Worm (Caenorhabditis elegans): Measurements from ENCODE around the gene luc-7L.
A peak's percentile ranks its signal among the peaks of the same experiment; 100 is the strongest.

The luc-7L gene

DNA sequence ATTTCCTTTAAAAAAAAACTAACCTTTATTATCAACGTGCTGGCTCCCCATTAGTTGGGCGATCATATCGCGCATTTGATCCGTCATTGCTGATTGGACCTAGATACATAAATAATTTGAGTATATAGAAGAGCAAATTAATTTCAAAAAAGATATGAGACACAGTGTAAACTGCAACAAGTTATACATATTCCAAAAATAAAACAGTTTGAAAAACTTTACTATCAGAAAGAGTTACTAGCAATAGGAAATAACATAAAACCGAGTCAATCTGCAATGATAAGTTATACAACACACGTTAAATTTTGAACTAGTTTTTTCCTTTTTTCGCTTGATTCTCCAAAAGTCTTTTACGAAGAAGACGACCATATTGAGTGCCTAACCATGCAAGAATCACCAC lies at the start of gene luc-7L:
Gene luc-7L, minus strand, starts transcription at position 101 of the 400 bp plus-strand sequence.
- no peak for TF ChIP-seq rcor-1 (GFP tag; IDR thresholded peaks at IDR 0.05)
- no peak for TF ChIP-seq lin-54 (GFP tag; optimal IDR thresholded peaks at IDR 0.05)
- TF ChIP-seq bed-1 (GFP tag; IDR thresholded peaks at IDR 0.05) = no peak
- TF ChIP-seq nfyb-1 (GFP tag; IDR thresholded peaks at IDR 0.05) = no peak
- no peak for TF ChIP-seq madf-10 (tag; optimal IDR thresholded peaks at IDR 0.05)
- TF ChIP-seq aptf-2 (GFP tag; conservative IDR thresholded peaks at IDR 0.05) = no peak
- no peak for TF ChIP-seq egrh-3 (GFP tag; IDR thresholded peaks at IDR 0.05)

DNA sequence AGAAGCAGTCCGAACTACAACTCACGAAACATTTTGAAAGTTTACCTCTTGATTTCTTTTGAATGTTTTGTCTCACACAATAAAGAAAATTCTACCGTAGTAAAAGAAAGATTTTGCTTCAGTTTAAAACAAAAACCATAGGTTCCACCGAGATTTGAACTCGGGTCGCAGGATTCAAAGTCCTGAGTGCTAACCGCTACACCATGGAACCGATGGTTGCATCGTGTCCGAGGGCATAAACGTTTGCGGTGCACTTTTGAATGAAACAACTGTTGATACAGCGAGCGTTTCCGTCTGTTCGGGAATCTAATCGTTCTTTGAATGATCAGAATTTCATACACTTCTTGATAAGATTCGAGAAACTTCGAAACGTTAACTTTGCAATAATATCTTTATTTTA lies 49.5 kb upstream of the luc-7L start:
- peak in 1 of 2 experiments; percentile 27 for TF ChIP-seq let-607 (tag; optimal IDR thresholded peaks at IDR 0.05)
- TF ChIP-seq ztf-6 (GFP tag; IDR thresholded peaks at IDR 0.05) = no peak
- TF ChIP-seq hmg-1.2 (GFP tag; IDR thresholded peaks at IDR 0.05) = peak; percentile 65
- TF ChIP-seq hmg-20 (GFP tag; IDR thresholded peaks at IDR 0.05) = no peak
- peak; percentile 47 for TF ChIP-seq F33H1.4 (GFP tag; IDR thresholded peaks at IDR 0.05)
- TF ChIP-seq lag-1 (GFP tag; IDR thresholded peaks at IDR 0.05) = no peak
- no peak for TF ChIP-seq T07F8.4 (tag; optimal IDR thresholded peaks at IDR 0.05)
- TF ChIP-seq C06A6.2 (GFP tag; conservative IDR thresholded peaks at IDR 0.05) = no peak
- TF ChIP-seq tbx-9 (tag; optimal IDR thresholded peaks at IDR 0.05; ENCODE audit: borderline replicate concordance) = no peak
- no peak for TF ChIP-seq F52B5.7 (tag; optimal IDR thresholded peaks at IDR 0.05)
- 0 out of 2 replicates have a peak, but pooled peaks have one; percentile 31 for TF ChIP-seq Y56A3A.18 (GFP tag; IDR thresholded peaks at IDR 0.05)
- TF ChIP-seq B0261.1 (tag; optimal IDR thresholded peaks at IDR 0.05) = peak; percentile 88
- TF ChIP-seq ztf-28 (GFP tag; IDR thresholded peaks at IDR 0.05) = no peak
- TF ChIP-seq pbrm-1 (GFP tag; IDR thresholded peaks at IDR 0.05) = peak; percentile 72
- peak; percentile 83 for TF ChIP-seq lin-26 (GFP tag; IDR thresholded peaks at IDR 0.05)
- no peak for TF ChIP-seq T26A5.8 (tag; optimal IDR thresholded peaks at IDR 0.05)
- TF ChIP-seq F39B2.1 (GFP tag; IDR thresholded peaks at IDR 0.05) = no peak
- 0 out of 2 replicates have a peak, but pooled peaks have one; percentile 25 for TF ChIP-seq madf-3 (GFP tag; IDR thresholded peaks at IDR 0.05)
- TF ChIP-seq nfya-1 (tag; optimal IDR thresholded peaks at IDR 0.05; ENCODE audit: borderline replicate concordance, insufficient read depth) = no peak
- TF ChIP-seq ceh-79 (tag; optimal IDR thresholded peaks at IDR 0.05) = peak; percentile 54
- TF ChIP-seq nfya-2 (GFP tag; IDR thresholded peaks at IDR 0.05) = no peak
- no peak for TF ChIP-seq F57A8.1 (GFP tag; optimal IDR thresholded peaks at IDR 0.05)
- peak; percentile 92 for TF ChIP-seq tbp1 (GFP tag; optimal IDR thresholded peaks at IDR 0.05)
- peak; percentile 67 for TF ChIP-seq ZK185.1 (tag; optimal IDR thresholded peaks at IDR 0.05; ENCODE audit: poor library complexity, severe bottlenecking)
- TF ChIP-seq hsf-1 (GFP tag; IDR thresholded peaks at IDR 0.05) = peak; percentile 72
- TF ChIP-seq lsl-1 (GFP tag; optimal IDR thresholded peaks at IDR 0.05) = peak; percentile 42
- peak; percentile 70 for TF ChIP-seq madf-6 (GFP tag; IDR thresholded peaks at IDR 0.05)
- no peak for TF ChIP-seq attf-6 (GFP tag; IDR thresholded peaks at IDR 0.05)
- TF ChIP-seq lir-1 (GFP tag; conservative IDR thresholded peaks at IDR 0.05) = no peak
- TF ChIP-seq chd-7 (tag; optimal IDR thresholded peaks at IDR 0.05) = peak; percentile 51
- peak; percentile 65; the same call in 1 of the 2 replicates for TF ChIP-seq dox-1 (GFP tag; IDR thresholded peaks at IDR 0.05)
- peak; percentile 30 for TF ChIP-seq somi-1 (GFP tag; optimal IDR thresholded peaks at IDR 0.05)
- TF ChIP-seq lsy-27 (tag; optimal IDR thresholded peaks at IDR 0.05; ENCODE audit: borderline replicate concordance, insufficient read depth) = no peak
- no peak for TF ChIP-seq bed-2 (GFP tag; IDR thresholded peaks at IDR 0.05)
- peak; percentile 35 for TF ChIP-seq unc-130 (GFP tag; optimal IDR thresholded peaks at IDR 0.05)
- TF ChIP-seq fkh-3 (tag; optimal IDR thresholded peaks at IDR 0.05) = no peak
- 0 out of 2 replicates have a peak, but pooled peaks have one; percentile 10 for TF ChIP-seq Y95B8A.8 (GFP tag; IDR thresholded peaks at IDR 0.05)
- peak; percentile 63; the same call in 1 of the 2 replicates for TF ChIP-seq Y53G8AR.9 (GFP tag; conservative IDR thresholded peaks at IDR 0.05)
- no peak for TF ChIP-seq ceh-27 (GFP tag; optimal IDR thresholded peaks at IDR 0.05)
- TF ChIP-seq aptf-3 (GFP tag; IDR thresholded peaks at IDR 0.05) = 0 out of 2 replicates have a peak, but pooled peaks have one; percentile 42
